Fruit fly (Drosophila melanogaster) whole organism, embryonic: ENCODE data around the gene in.

Experiments used
- Antp ChIP-seq: fragments of 200-800 bp; sonication (Bioruptor generic); optimal IDR thresholded peaks from 3 replicates; lab custom pipeline; 2016; ENCODE audit warnings: missing biosample characterization, missing genetic modification characterization
- CG10274 ChIP-seq: fragments of 200-800 bp; sonication (Bioruptor generic); optimal IDR thresholded peaks from 3 replicates; lab custom pipeline; 2017; ENCODE audit warnings: missing biosample characterization, mild to moderate bottlenecking, missing genetic modification characterization
- CG10321 ChIP-seq: fragments of 200-800 bp; sonication (Bioruptor generic); IDR thresholded peaks from 2 replicates; pipeline ENCODE4 v1.3.6; 2022; ENCODE audit warnings: missing biosample characterization, missing genetic modification characterization
- CG13424 ChIP-seq: fragments of 200-800 bp; sonication (Bioruptor generic); optimal IDR thresholded peaks from 2 replicates; lab custom pipeline; 2019; ENCODE audit warnings: missing biosample characterization, mild to moderate bottlenecking, missing genetic modification characterization, moderate library complexity
- CG15011 ChIP-seq: fragments of 200-800 bp; sonication (Bioruptor generic); optimal IDR thresholded peaks from 3 replicates; lab custom pipeline; 2018; ENCODE audit warnings: missing biosample characterization, mild to moderate bottlenecking, missing genetic modification characterization
- CG16863 ChIP-seq: fragments of 200-800 bp; sonication (Bioruptor generic); optimal IDR thresholded peaks from 3 replicates; lab custom pipeline; 2016; ENCODE audit warnings: missing biosample characterization, missing genetic modification characterization
- CG1792 ChIP-seq: fragments of 200-800 bp; sonication (Bioruptor generic); optimal IDR thresholded peaks from 2 replicates; lab custom pipeline; 2016; ENCODE audit warnings: missing biosample characterization, missing genetic modification characterization
- CG2889 ChIP-seq: fragments of 200-800 bp; sonication (Bioruptor generic); IDR thresholded peaks from 3 replicates; pipeline ENCODE4 v1.3.6; 2022; ENCODE audit warnings: missing biosample characterization, missing genetic modification characterization
- CG43689 ChIP-seq: fragments of 200-800 bp; sonication (Bioruptor generic); IDR thresholded peaks from 2 replicates; pipeline ENCODE4 v1.3.6; 2022; ENCODE audit warnings: missing biosample characterization, missing genetic modification characterization
- CG4617 ChIP-seq: fragments of 200-800 bp; sonication (Bioruptor generic); optimal IDR thresholded peaks from 3 replicates; lab custom pipeline; 2016; ENCODE audit warnings: missing biosample characterization, missing genetic modification characterization, borderline replicate concordance
- CG4730 ChIP-seq: fragments of 200-800 bp; sonication (Bioruptor generic); IDR thresholded peaks from 2 replicates; pipeline ENCODE4 v1.3.6; 2022; ENCODE audit warnings: missing biosample characterization, missing genetic modification characterization
- CG6272 ChIP-seq: fragments of 200-800 bp; sonication (Bioruptor generic); IDR thresholded peaks from 2 replicates; pipeline ENCODE4 v1.3.6; 2022; ENCODE audit warnings: missing biosample characterization, missing genetic modification characterization
- CG8089 ChIP-seq: fragments of 200-800 bp; sonication (Bioruptor generic); optimal IDR thresholded peaks from 3 replicates; lab custom pipeline; 2016; ENCODE audit warnings: missing biosample characterization, missing genetic modification characterization
- CG8290 ChIP-seq, 3 experiments: fragments of 200-800 bp; sonication (Bioruptor generic); optimal IDR thresholded peaks; 2 replicates each; lab custom pipeline; 2016 to 2019; ENCODE audit warnings: missing biosample characterization in 3 of 3, missing genetic modification characterization in 3 of 3, mild to moderate bottlenecking in 2 of 3, moderate library complexity in 1 of 3
- CG8924 ChIP-seq: fragments of 200-800 bp; optimal IDR thresholded peaks from 3 replicates; lab custom pipeline; 2019; ENCODE audit warnings: missing biosample characterization, mild to moderate bottlenecking, missing genetic modification characterization, moderate library complexity
- CG8944 ChIP-seq: fragments of 200-800 bp; sonication (Bioruptor generic); optimal IDR thresholded peaks from 3 replicates; lab custom pipeline; 2016; ENCODE audit warnings: missing biosample characterization, missing genetic modification characterization
- CG9609 ChIP-seq: fragments of 200-800 bp; sonication (Bioruptor generic); optimal IDR thresholded peaks from 3 replicates; lab custom pipeline; 2016; ENCODE audit warnings: missing biosample characterization, missing genetic modification characterization
- Dad ChIP-seq: fragments of 200-800 bp; sonication (Bioruptor generic); optimal IDR thresholded peaks from 3 replicates; lab custom pipeline; 2016; ENCODE audit warnings: missing biosample characterization, missing genetic modification characterization
- Dref ChIP-seq: fragments of 200-800 bp; sonication (Bioruptor generic); IDR thresholded peaks from 2 replicates; pipeline ENCODE4 v1.3.6; 2022; ENCODE audit warnings: missing biosample characterization, missing genetic modification characterization
- Fer2 ChIP-seq: fragments of 200-800 bp; sonication (Bioruptor generic); optimal IDR thresholded peaks from 2 replicates; lab custom pipeline; 2018; ENCODE audit warnings: missing biosample characterization, mild to moderate bottlenecking, missing genetic modification characterization, moderate library complexity
- HmgZ ChIP-seq: fragments of 200-800 bp; sonication (Bioruptor generic); optimal IDR thresholded peaks from 2 replicates; lab custom pipeline; 2018; ENCODE audit warnings: missing biosample characterization, mild to moderate bottlenecking, missing genetic modification characterization
- Hr39 ChIP-seq: fragments of >200 bp; optimal IDR thresholded peaks from 2 replicates; lab custom pipeline; 2017
- Lpt ChIP-seq: fragments of >200 bp; optimal IDR thresholded peaks from 2 replicates; lab custom pipeline; 2018; ENCODE audit warnings: missing biosample characterization, missing genetic modification characterization
- Poxn ChIP-seq: fragments of 200-800 bp; sonication (Bioruptor generic); IDR thresholded peaks from 2 replicates; pipeline ENCODE4 v1.3.6; 2022; ENCODE audit warnings: missing biosample characterization, missing genetic modification characterization
- Tbp ChIP-seq: fragments of >200 bp; optimal IDR thresholded peaks from 2 replicates; lab custom pipeline; 2018; ENCODE audit warnings: missing biosample characterization, missing genetic modification characterization
- Trl ChIP-seq, 3 experiments: fragments of >200 bp in 2 of 3; fragments of 200-800 bp in 1 of 3; sonication (Bioruptor generic) in 1 of 3; optimal IDR thresholded peaks; 2 replicates in 1 of 3; 3 replicates in 2 of 3; lab custom pipeline; 2016 to 2017; ENCODE audit warnings: missing biosample characterization in 1 of 3, missing genetic modification characterization in 1 of 3
- ac ChIP-seq: fragments of 200-800 bp; sonication (Bioruptor generic); optimal IDR thresholded peaks from 3 replicates; lab custom pipeline; 2017; ENCODE audit warnings: missing biosample characterization, mild to moderate bottlenecking, missing genetic modification characterization
- ara ChIP-seq: fragments of 200-800 bp; sonication (Bioruptor generic); IDR thresholded peaks from 2 replicates; pipeline ENCODE4 v1.3.6; 2022; ENCODE audit warnings: missing biosample characterization, missing genetic modification characterization
- ash1 ChIP-seq: fragments of 200-800 bp; sonication (Bioruptor generic); optimal IDR thresholded peaks from 2 replicates; lab custom pipeline; 2018; ENCODE audit warnings: missing biosample characterization, mild to moderate bottlenecking, missing genetic modification characterization
- dan ChIP-seq: fragments of 200-800 bp; sonication (Bioruptor generic); IDR thresholded peaks from 2 replicates; pipeline ENCODE4 v1.3.6; 2022; ENCODE audit warnings: missing biosample characterization, missing genetic modification characterization
- dati ChIP-seq: fragments of 200-800 bp; sonication (Bioruptor generic); IDR thresholded peaks from 2 replicates; pipeline ENCODE4 v1.3.6; 2022; ENCODE audit warnings: missing biosample characterization, missing genetic modification characterization
- eyg ChIP-seq: fragments of 200-800 bp; sonication (Bioruptor generic); optimal IDR thresholded peaks from 3 replicates; lab custom pipeline; 2016; ENCODE audit warnings: missing biosample characterization, missing genetic modification characterization
- gce ChIP-seq: fragments of 200-800 bp; sonication (Bioruptor generic); IDR thresholded peaks from 3 replicates; pipeline ENCODE4 v1.3.6; 2022; ENCODE audit warnings: missing biosample characterization, missing genetic modification characterization
- hbn ChIP-seq: fragments of 200-800 bp; sonication (Bioruptor generic); IDR thresholded peaks from 2 replicates; pipeline ENCODE4 v1.3.6; 2022; ENCODE audit warnings: missing biosample characterization, missing genetic modification characterization; ENCODE audit not compliant: partially characterized antibody
- hkb ChIP-seq, 2 experiments: fragments of 200-800 bp in 1 of 2; fragments of >200 bp in 1 of 2; sonication (Bioruptor generic) in 1 of 2; IDR thresholded peaks in 1 of 2; optimal IDR thresholded peaks in 1 of 2; 2 replicates each; pipeline versions ENCODE4 v1.3.6 to Lab custom; 2017 to 2022; ENCODE audit warnings: missing biosample characterization in 1 of 2, missing genetic modification characterization in 1 of 2
- lbe ChIP-seq: fragments of 200-800 bp; sonication (Bioruptor generic); optimal IDR thresholded peaks from 2 replicates; lab custom pipeline; 2016; ENCODE audit warnings: missing biosample characterization, mild to moderate bottlenecking, missing genetic modification characterization
- repo ChIP-seq: fragments of 200-800 bp; sonication (Bioruptor generic); optimal IDR thresholded peaks from 2 replicates; lab custom pipeline; 2016; ENCODE audit warnings: missing biosample characterization, missing genetic modification characterization
- sisA ChIP-seq: fragments of 200-800 bp; sonication (Bioruptor generic); IDR thresholded peaks from 2 replicates; pipeline ENCODE4 v1.3.6; 2022; ENCODE audit warnings: missing biosample characterization, missing genetic modification characterization
- ssp ChIP-seq: fragments of 200-800 bp; sonication (Bioruptor generic); IDR thresholded peaks from 2 replicates; pipeline ENCODE4 v1.3.6; 2022; ENCODE audit warnings: missing biosample characterization, missing genetic modification characterization
- stwl ChIP-seq: fragments of 200-800 bp; sonication (Bioruptor generic); optimal IDR thresholded peaks from 3 replicates; lab custom pipeline; 2018; ENCODE audit warnings: missing biosample characterization, mild to moderate bottlenecking, missing genetic modification characterization, moderate library complexity
- sug ChIP-seq: fragments of 200-800 bp; optimal IDR thresholded peaks from 2 replicates; lab custom pipeline; 2019; ENCODE audit warnings: missing biosample characterization, mild to moderate bottlenecking, missing genetic modification characterization, moderate library complexity
- twi ChIP-seq: fragments of 200-800 bp; optimal IDR thresholded peaks from 2 replicates; lab custom pipeline; 2019; ENCODE audit warnings: missing biosample characterization, mild to moderate bottlenecking, missing genetic modification characterization, moderate library complexity
- unc-4 ChIP-seq: fragments of 200-800 bp; sonication (Bioruptor generic); IDR thresholded peaks from 2 replicates; pipeline ENCODE4 v1.3.6; 2022; ENCODE audit warnings: missing biosample characterization, missing genetic modification characterization; ENCODE audit not compliant: partially characterized antibody
- z ChIP-seq: fragments of 200-800 bp; sonication (Bioruptor generic); IDR thresholded peaks from 3 replicates; pipeline ENCODE4 v1.3.6; 2022; ENCODE audit warnings: missing biosample characterization, missing genetic modification characterization
- zen ChIP-seq: fragments of 200-800 bp; sonication (Bioruptor generic); optimal IDR thresholded peaks from 3 replicates; lab custom pipeline; 2018; ENCODE audit warnings: missing biosample characterization, mild to moderate bottlenecking, missing genetic modification characterization, moderate library complexity
- zfh1 ChIP-seq: fragments of 200-800 bp; sonication (Bioruptor generic); IDR thresholded peaks from 3 replicates; pipeline ENCODE4 v1.3.6; 2022; ENCODE audit warnings: missing biosample characterization, missing genetic modification characterization

Gene in

dm6 chr3L:20401026-20401912 lies 34.3 kb downstream of the in start, which contains the start of gene trbl (continued):
- TF ChIP-seq hbn (GFP tag; lab: Robert Waterston, UW) (peak; percentile 50), CG10321 (GFP tag; lab: Robert Waterston, UW) (no peak), twi (tag; lab: Kevin White, UChicago) (no peak), CG43689 (GFP tag; lab: Robert Waterston, UW) (no peak), CG10274 (GFP tag; lab: Kevin White, UChicago) (no peak), zen (tag; lab: Kevin White, UChicago) (peak; percentile 73), lbe (peak; percentile 10), Lpt (GFP tag; lab: Kevin White, UChicago) (no peak), CG8944 (GFP tag; lab: Kevin White, UChicago) (no peak)

dm6 chr3L:20402665-20403492 lies 35.9 kb downstream of the in start:
- TF ChIP-seq CG6272 (GFP tag; lab: Robert Waterston, UW) = no peak
- TF ChIP-seq eyg (GFP tag; lab: Kevin White, UChicago) = no peak
- TF ChIP-seq CG13424 (tag; lab: Kevin White, UChicago) = peak; percentile 0
- no peak for TF ChIP-seq Trl (optimal IDR thresholded peaks at IDR 0.05; lab: Kevin White, UChicago)
- TF ChIP-seq Trl (GFP tag; optimal IDR thresholded peaks at IDR 0.05; lab: Kevin White, UChicago) = peak; percentile 7
- no peak for TF ChIP-seq sisA (GFP tag; lab: Robert Waterston, UW)
- TF ChIP-seq Tbp (GFP tag; lab: Kevin White, UChicago) = no peak
- no peak; the same call in 1 of the 2 replicates for TF ChIP-seq dan
- no peak for TF ChIP-seq CG4617 (GFP tag; lab: Kevin White, UChicago)
- TF ChIP-seq z (GFP tag; lab: Robert Waterston, UW) = no peak
- peak; percentile 56 for TF ChIP-seq CG8924
- TF ChIP-seq CG15011 (GFP tag; lab: Kevin White, UChicago) = no peak
- TF ChIP-seq ssp = no peak
- no peak for TF ChIP-seq repo (GFP tag; lab: Kevin White, UChicago)
- peak; percentile 19 for TF ChIP-seq stwl (tag; lab: Kevin White, UChicago)
- TF ChIP-seq CG8089 (GFP tag; lab: Kevin White, UChicago) = no peak
- no peak for TF ChIP-seq Dad (GFP tag; lab: Kevin White, UChicago)
- TF ChIP-seq CG2889 = no peak
- TF ChIP-seq ac (GFP tag; lab: Kevin White, UChicago) = peak; percentile 99
- TF ChIP-seq Hr39 = no peak
- no peak for TF ChIP-seq ara (GFP tag; lab: Robert Waterston, UW)
- no peak for TF ChIP-seq gce (GFP tag; lab: Robert Waterston, UW)
- no peak for TF ChIP-seq Poxn (GFP tag; lab: Robert Waterston, UW)
- TF ChIP-seq zfh1 (GFP tag; lab: Robert Waterston, UW) = peak; percentile 75
- TF ChIP-seq HmgZ (tag; lab: Kevin White, UChicago) = no peak
- TF ChIP-seq CG16863 = no peak
- no peak for TF ChIP-seq dati (GFP tag; lab: Robert Waterston, UW)
- no peak for TF ChIP-seq sug (tag; lab: Kevin White, UChicago)
- no peak for TF ChIP-seq Dref
- no peak for TF ChIP-seq CG9609
- no peak for TF ChIP-seq ash1 (GFP tag; lab: Kevin White, UChicago)
- TF ChIP-seq CG4730 (GFP tag; lab: Robert Waterston, UW) = no peak
- TF ChIP-seq CG8290 (GFP tag; optimal IDR thresholded peaks at IDR 0.05; lab: Kevin White, UChicago) = peak; percentile 29
- TF ChIP-seq CG8290 (tag; optimal IDR thresholded peaks at IDR 0.05; lab: Kevin White, UChicago) = peak in 1 of 2 experiments; percentile 19
- TF ChIP-seq Fer2 (tag; lab: Kevin White, UChicago) = no peak
- TF ChIP-seq hkb (optimal IDR thresholded peaks at IDR 0.05; lab: Kevin White, UChicago) = no peak
- TF ChIP-seq hkb (GFP tag; IDR thresholded peaks at IDR 0.05; lab: Robert Waterston, UW) = no peak
- no peak for TF ChIP-seq unc-4 (GFP tag; lab: Robert Waterston, UW)
- TF ChIP-seq CG1792 = no peak
- TF ChIP-seq twi (tag; lab: Kevin White, UChicago) = peak; percentile 85
- no peak for TF ChIP-seq Antp (GFP tag; lab: Kevin White, UChicago)
